Fruit fly (Drosophila melanogaster) whole organism, wandering third instar larva: ENCODE data around the gene Alms1b.

Experiments
- Abd-B ChIP-seq: fragments of >200 bp; optimal IDR thresholded peaks from 2 replicates; lab custom pipeline; 2017; ENCODE audit warnings: missing biosample characterization, missing genetic modification characterization
- CG32264 ChIP-seq: fragments of 200-800 bp; sonication (Bioruptor generic); optimal IDR thresholded peaks from 2 replicates; lab custom pipeline; 2016; ENCODE audit warnings: missing biosample characterization, missing genetic modification characterization
- CG9705 ChIP-seq: fragments of 200-800 bp; sonication (Bioruptor generic); optimal IDR thresholded peaks from 2 replicates; lab custom pipeline; 2018; ENCODE audit warnings: missing biosample characterization, mild to moderate bottlenecking, missing genetic modification characterization
- CrebA ChIP-seq: fragments of 200-800 bp; sonication (Bioruptor generic); optimal IDR thresholded peaks from 2 replicates; lab custom pipeline; 2016; ENCODE audit warnings: missing biosample characterization, mild to moderate bottlenecking, missing genetic modification characterization, borderline replicate concordance
- Dfd ChIP-seq: fragments of >200 bp; optimal IDR thresholded peaks from 2 replicates; lab custom pipeline; 2017; ENCODE audit warnings: missing biosample characterization, missing genetic modification characterization
- Dif ChIP-seq: fragments of 200-275, 200-300 bp; sonication (Bioruptor generic); optimal IDR thresholded peaks from 2 replicates; lab custom pipeline; 2018; ENCODE audit warnings: missing biosample characterization, missing genetic modification characterization; ENCODE audit not compliant: partially characterized antibody
- GATAd ChIP-seq: sonication (Bioruptor generic); optimal IDR thresholded peaks from 2 replicates; lab custom pipeline; 2016; ENCODE audit warnings: missing biosample characterization, missing genetic modification characterization
- HLH106 ChIP-seq: fragments of 200-800 bp; optimal IDR thresholded peaks from 3 replicates; lab custom pipeline; 2019; ENCODE audit warnings: missing biosample characterization, mild to moderate bottlenecking, missing genetic modification characterization, moderate library complexity
- Hnf4 ChIP-seq: fragments of 200-800 bp; sonication (Bioruptor generic); optimal IDR thresholded peaks from 2 replicates; lab custom pipeline; 2016; ENCODE audit warnings: missing biosample characterization, mild to moderate bottlenecking, missing genetic modification characterization
- Hr78 ChIP-seq: fragments of >200 bp; optimal IDR thresholded peaks from 2 replicates; lab custom pipeline; 2017; ENCODE audit warnings: missing biosample characterization, missing genetic modification characterization
- Hr83 ChIP-seq: fragments of 200-300 bp; sonication (Bioruptor generic); optimal IDR thresholded peaks from 2 replicates; lab custom pipeline; 2016; ENCODE audit warnings: missing biosample characterization, mild to moderate bottlenecking, missing genetic modification characterization, moderate library complexity; ENCODE audit not compliant: poor library complexity, severe bottlenecking
- Mio ChIP-seq: sonication (Bioruptor generic); optimal IDR thresholded peaks from 2 replicates; lab custom pipeline; 2016; ENCODE audit warnings: missing biosample characterization, missing genetic modification characterization
- Myc ChIP-seq: fragments of >200 bp; optimal IDR thresholded peaks from 2 replicates; lab custom pipeline; 2017
- N ChIP-seq: fragments of >200 bp; optimal IDR thresholded peaks from 2 replicates; lab custom pipeline; 2018; ENCODE audit warnings: missing biosample characterization, missing external identifiers, missing genetic modification characterization
- OdsH ChIP-seq: fragments of 200-800 bp; sonication (Bioruptor generic); optimal IDR thresholded peaks from 2 replicates; lab custom pipeline; 2016; ENCODE audit warnings: missing biosample characterization, mild to moderate bottlenecking, missing genetic modification characterization
- Rel ChIP-seq, 2 experiments: fragments of 200-800 bp; sonication (Bioruptor generic) in 1 of 2; optimal IDR thresholded peaks; 2 replicates in 1 of 2; 3 replicates in 1 of 2; lab custom pipeline; 2016 to 2019; ENCODE audit warnings: mild to moderate bottlenecking in 2 of 2, missing biosample characterization in 2 of 2, missing genetic modification characterization in 2 of 2, moderate library complexity in 1 of 2
- Sp1 ChIP-seq: fragments of 200-800 bp; sonication (Bioruptor generic); optimal IDR thresholded peaks from 3 replicates; lab custom pipeline; 2019; ENCODE audit warnings: missing biosample characterization, mild to moderate bottlenecking, missing genetic modification characterization, moderate library complexity
- Vsx2 ChIP-seq: fragments of 200-300, 225-300 bp; sonication (Bioruptor generic); optimal IDR thresholded peaks from 2 replicates; lab custom pipeline; 2018; ENCODE audit warnings: missing biosample characterization, missing genetic modification characterization; ENCODE audit not compliant: partially characterized antibody
- br ChIP-seq: fragments of 200-800 bp; sonication (Bioruptor generic); optimal IDR thresholded peaks from 2 replicates; lab custom pipeline; 2016; ENCODE audit warnings: missing biosample characterization, missing genetic modification characterization
- brk ChIP-seq: fragments of 200-800 bp; sonication (Bioruptor generic); optimal IDR thresholded peaks from 2 replicates; lab custom pipeline; 2016; ENCODE audit warnings: missing biosample characterization, mild to moderate bottlenecking, missing genetic modification characterization
- dl ChIP-seq, 2 experiments: fragments of 175-275, 200-275 bp in 1 of 2; fragments of 200-275 bp in 1 of 2; sonication (Bioruptor generic); optimal IDR thresholded peaks; lab custom pipeline; 2018; ENCODE audit warnings: mild to moderate bottlenecking in 2 of 2, missing biosample characterization in 2 of 2, missing genetic modification characterization in 2 of 2, moderate library complexity in 2 of 2; ENCODE audit not compliant: partially characterized antibody in 2 of 2, insufficient read depth in 1 of 2
- dsf ChIP-seq: sonication (Bioruptor generic); optimal IDR thresholded peaks from 2 replicates; lab custom pipeline; 2016; ENCODE audit warnings: missing biosample characterization, missing genetic modification characterization, borderline replicate concordance
- ey ChIP-seq: fragments of 200-800 bp; sonication (Bioruptor generic); optimal IDR thresholded peaks from 2 replicates; lab custom pipeline; 2016; ENCODE audit warnings: missing biosample characterization, missing genetic modification characterization
- foxo ChIP-seq, 2 experiments: fragments of 200-800 bp; sonication (Bioruptor generic); optimal IDR thresholded peaks; 2 replicates in 1 of 2; 3 replicates in 1 of 2; lab custom pipeline; 2016 to 2017; ENCODE audit warnings: missing biosample characterization in 2 of 2, missing genetic modification characterization in 2 of 2
- fru ChIP-seq: fragments of 200-800 bp; sonication (Bioruptor generic); optimal IDR thresholded peaks from 3 replicates; lab custom pipeline; 2016; ENCODE audit warnings: missing biosample characterization, mild to moderate bottlenecking, missing genetic modification characterization
- h ChIP-seq: fragments of 200-800 bp; sonication (Bioruptor generic); optimal IDR thresholded peaks from 3 replicates; lab custom pipeline; 2016; ENCODE audit warnings: missing biosample characterization, mild to moderate bottlenecking, missing genetic modification characterization
- jim ChIP-seq: fragments of 175-275, 200-325 bp; sonication (Bioruptor generic); optimal IDR thresholded peaks from 2 replicates; lab custom pipeline; 2016; ENCODE audit warnings: missing biosample characterization, mild to moderate bottlenecking, missing genetic modification characterization
- pan ChIP-seq: fragments of >200 bp; optimal IDR thresholded peaks from 2 replicates; lab custom pipeline; 2017
- psq ChIP-seq: fragments of 200-800 bp; sonication (Bioruptor generic); optimal IDR thresholded peaks from 3 replicates; lab custom pipeline; 2017; ENCODE audit warnings: missing biosample characterization, mild to moderate bottlenecking, missing genetic modification characterization, moderate library complexity
- rgr ChIP-seq: fragments of 200-800 bp; sonication (Bioruptor generic); optimal IDR thresholded peaks from 3 replicates; lab custom pipeline; 2016; ENCODE audit warnings: missing biosample characterization, mild to moderate bottlenecking, missing genetic modification characterization
- sage ChIP-seq: fragments of 200-800 bp; sonication (Bioruptor generic); optimal IDR thresholded peaks from 2 replicates; lab custom pipeline; 2016; ENCODE audit warnings: missing biosample characterization, mild to moderate bottlenecking, missing genetic modification characterization
- sv ChIP-seq: fragments of 200-800 bp; sonication (Bioruptor generic); optimal IDR thresholded peaks from 3 replicates; lab custom pipeline; 2016; ENCODE audit warnings: missing biosample characterization, missing genetic modification characterization
- tai ChIP-seq: sonication (Bioruptor generic); optimal IDR thresholded peaks from 2 replicates; lab custom pipeline; 2016; ENCODE audit warnings: missing biosample characterization, missing genetic modification characterization
- usp ChIP-seq: fragments of >200 bp; optimal IDR thresholded peaks from 2 replicates; lab custom pipeline; 2017; ENCODE audit warnings: missing biosample characterization, missing genetic modification characterization
- woc ChIP-seq: sonication (Bioruptor generic); optimal IDR thresholded peaks from 2 replicates; lab custom pipeline; 2016; ENCODE audit warnings: missing biosample characterization, mild to moderate bottlenecking, missing genetic modification characterization

Alms1b gene

DNA sequence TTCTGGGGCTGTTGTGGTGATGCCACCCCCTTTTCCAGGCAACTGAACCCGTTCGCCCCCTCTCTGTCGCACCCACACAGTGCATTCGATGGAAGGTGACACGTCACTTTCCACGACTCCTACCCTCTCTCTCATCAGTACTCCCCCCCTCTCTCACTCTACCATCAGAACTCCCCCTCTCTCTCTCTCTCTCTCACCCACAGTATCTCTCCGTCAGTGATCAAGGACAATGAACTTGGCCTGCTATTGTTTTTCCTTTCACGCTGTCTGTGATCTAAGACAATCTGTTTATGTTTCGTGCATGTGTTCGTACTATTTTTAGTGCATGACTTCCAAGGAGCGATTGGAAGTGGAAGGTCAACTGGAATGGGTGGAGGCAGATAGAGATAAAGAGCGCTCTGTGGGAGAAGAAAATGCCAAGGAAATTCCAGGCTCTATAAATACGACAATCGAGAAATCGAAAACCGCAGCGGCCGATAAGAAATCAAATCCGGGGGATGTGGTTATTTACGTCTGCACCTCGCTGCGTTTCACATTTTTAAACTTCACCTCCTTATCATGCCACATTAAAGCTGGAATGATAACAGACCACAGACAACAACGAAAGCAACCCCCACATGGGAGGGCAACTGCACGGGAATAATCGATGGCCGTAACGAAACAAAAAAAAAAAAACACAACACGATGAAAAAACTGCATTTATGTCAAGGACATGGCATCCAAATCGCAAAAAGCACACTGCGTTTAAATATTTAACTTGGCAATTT, 47.6 kb upstream of the Alms1b start:
- TF ChIP-seq Rel (GFP tag; optimal IDR thresholded peaks at IDR 0.05; lab: Kevin White, UChicago) = no peak
- TF ChIP-seq Rel (tag; optimal IDR thresholded peaks at IDR 0.05; lab: Kevin White, UChicago) = peak; percentile 15
- TF ChIP-seq ey (GFP tag; lab: Kevin White, UChicago) = no peak
- no peak for TF ChIP-seq Hr78 (GFP tag; lab: Kevin White, UChicago)
- TF ChIP-seq dsf (GFP tag; lab: Kevin White, UChicago) = no peak
- peak; percentile 4 for TF ChIP-seq GATAd
- TF ChIP-seq, all 38 proteins: peak for 2

dm6 chrX:4677427-4677826, 46.7 kb upstream of the Alms1b start:
- TF ChIP-seq Myc (lab: Kevin White, UChicago) (no peak), dl (GFP tag; optimal IDR thresholded peaks at IDR 0.05; lab: Kevin White, UChicago; ENCODE audit: insufficient read depth in 1 of 2, partially characterized antibody in 2 of 2) (no peak), sage (GFP tag; lab: Kevin White, UChicago) (no peak), Dif (no peak), Rel (GFP tag; optimal IDR thresholded peaks at IDR 0.05; lab: Kevin White, UChicago) (no peak), Rel (tag; optimal IDR thresholded peaks at IDR 0.05; lab: Kevin White, UChicago) (no peak), fru (GFP tag; lab: Kevin White, UChicago) (no peak), br (GFP tag; lab: Kevin White, UChicago) (peak; percentile 5), Mio (no peak), Hr83 (GFP tag; lab: Kevin White, UChicago) (peak; percentile 22), Dfd (GFP tag; lab: Kevin White, UChicago) (no peak), psq (no peak), woc (GFP tag; lab: Kevin White, UChicago) (no peak), h (GFP tag; lab: Kevin White, UChicago) (peak; percentile 30), Hnf4 (peak; percentile 19), dsf (GFP tag; lab: Kevin White, UChicago) (peak; percentile 52), GATAd (peak; percentile 21), HLH106 (tag; lab: Kevin White, UChicago) (no peak), rgr (peak; percentile 30), Sp1 (peak; percentile 5), tai (no peak)

dm6 chrX:4675054-4675453, 44.3 kb upstream of the Alms1b start:
- TF ChIP-seq Hr78 (GFP tag; lab: Kevin White, UChicago) = no peak

DNA sequence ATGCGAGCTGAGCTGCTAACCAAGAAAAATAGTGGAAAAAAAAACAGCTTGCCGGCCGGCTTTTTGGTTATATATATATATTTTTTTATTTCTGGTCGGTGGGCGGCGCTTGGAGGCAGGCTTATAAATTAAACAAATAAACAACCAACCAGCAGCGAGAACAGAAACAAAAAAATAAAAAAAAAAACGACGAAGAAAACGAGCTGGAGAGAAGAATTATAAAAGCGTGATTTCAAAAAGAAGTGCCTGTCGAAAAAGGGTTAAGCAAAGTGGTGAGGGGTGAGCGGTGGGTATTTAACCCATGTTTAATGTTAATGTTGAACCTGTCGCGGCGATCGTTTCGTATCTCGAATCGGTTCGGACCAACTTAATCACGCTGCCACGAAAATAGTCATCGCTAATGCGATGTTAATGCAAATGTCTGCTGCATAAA, 40.5 kb upstream of the Alms1b start:
- peak; percentile 17 for TF ChIP-seq Sp1
- no peak for TF ChIP-seq Hr78 (GFP tag; lab: Kevin White, UChicago)
- TF ChIP-seq CrebA (GFP tag; lab: Kevin White, UChicago) = no peak
- TF ChIP-seq woc (GFP tag; lab: Kevin White, UChicago) = no peak
- TF ChIP-seq jim (GFP tag; lab: Kevin White, UChicago) = no peak
- TF ChIP-seq psq = no peak

DNA sequence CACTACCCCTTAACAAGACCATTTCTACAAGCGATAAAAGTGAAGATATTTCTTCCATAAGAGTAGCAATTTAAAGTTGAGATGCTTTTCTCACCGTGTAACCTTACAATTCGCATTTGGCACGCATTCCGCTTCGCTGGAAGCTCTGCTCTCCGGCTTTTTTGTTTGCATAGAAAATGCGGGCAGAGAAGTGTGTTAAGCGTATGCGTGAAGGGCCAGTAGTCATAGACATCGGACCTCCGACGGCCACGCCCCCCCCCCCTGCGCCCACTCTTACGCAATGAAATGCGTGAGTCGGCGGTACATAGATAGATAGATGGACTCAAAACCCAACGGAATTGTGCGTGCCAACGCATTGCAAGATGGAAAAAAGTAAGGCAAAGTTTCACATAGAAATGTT, 38.7 kb upstream of the Alms1b start:
- no peak for TF ChIP-seq brk (GFP tag; lab: Kevin White, UChicago)
- TF ChIP-seq psq = no peak

dm6 chrX:4666650-4667360, 36.1 kb upstream of the Alms1b start, which contains the start of gene CG3009:
Gene CG3009 (minus strand): TSS chrX:4666700.
- TF ChIP-seq Myc (lab: Kevin White, UChicago) (peak; percentile 71), Dfd (GFP tag; lab: Kevin White, UChicago) (no peak), foxo (GFP tag; optimal IDR thresholded peaks at IDR 0.05; lab: Kevin White, UChicago) (peak; percentile 80 to 99), CG32264 (GFP tag; lab: Kevin White, UChicago) (peak; percentile 92), brk (GFP tag; lab: Kevin White, UChicago) (peak; percentile 76), HLH106 (tag; lab: Kevin White, UChicago) (peak; percentile 98), sv (GFP tag; lab: Kevin White, UChicago) (peak; percentile 96), N (GFP tag; lab: Kevin White, UChicago) (no peak), Vsx2 (GFP tag; lab: Kevin White, UChicago) (peak; percentile 82), woc (GFP tag; lab: Kevin White, UChicago) (peak; percentile 97), usp (GFP tag; lab: Kevin White, UChicago) (no peak), OdsH (peak; percentile 97), pan (no peak), sage (GFP tag; lab: Kevin White, UChicago) (peak; percentile 83), Sp1 (peak; percentile 97), Hnf4 (peak; percentile 97), Abd-B (GFP tag; lab: Kevin White, UChicago) (no peak), psq (peak; percentile 94), dsf (GFP tag; lab: Kevin White, UChicago) (peak; percentile 69), rgr (peak; percentile 98), jim (GFP tag; lab: Kevin White, UChicago) (no peak), fru (GFP tag; lab: Kevin White, UChicago) (peak; percentile 99), CG9705 (GFP tag; lab: Kevin White, UChicago) (peak; percentile 97)
